Worm (Caenorhabditis elegans): ENCODE results near the gene fbxa-59.
A peak's percentile ranks its signal among the peaks of the same experiment; 100 is the strongest.

The fbxa-59 gene

ce11 chrIII:900134-900533 is 43.1 kb downstream of the fbxa-59 start:
- TF ChIP-seq set-16 (GFP tag; IDR thresholded peaks at IDR 0.05) (peak; percentile 31; the same call in 1 of the 2 replicates), sdz-12 (GFP tag; optimal IDR thresholded peaks at IDR 0.05) (no peak), nhr-10 (tag; optimal IDR thresholded peaks at IDR 0.05) (no peak), Y105C5A.15 (GFP tag; IDR thresholded peaks at IDR 0.05) (0 out of 2 replicates have a peak, but pooled peaks have one; percentile 37), Y75B8A.6 (GFP tag; IDR thresholded peaks at IDR 0.05) (no peak), saeg-2 (GFP tag; IDR thresholded peaks at IDR 0.05) (no peak), F26F4.8 (GFP tag; conservative IDR thresholded peaks at IDR 0.05) (0 out of 2 replicates have a peak, but pooled peaks have one; percentile 19), hif-1 (tag; optimal IDR thresholded peaks at IDR 0.05) (no peak), zag-1 (tag; optimal IDR thresholded peaks at IDR 0.05) (no peak), mdt-29 (GFP tag; IDR thresholded peaks at IDR 0.05) (0 out of 2 replicates have a peak, but pooled peaks have one; percentile 14), ceh-62 (tag; optimal IDR thresholded peaks at IDR 0.05) (no peak), aly-2 (tag; optimal IDR thresholded peaks at IDR 0.05) (no peak), attf-4 (tag; optimal IDR thresholded peaks at IDR 0.05) (no peak), mdl-1 (tag; optimal IDR thresholded peaks at IDR 0.05) (no peak), nhr-237 (tag; optimal IDR thresholded peaks at IDR 0.05) (no peak), lin-38 (GFP tag; IDR thresholded peaks at IDR 0.05) (peak; percentile 61), egl-43 (GFP tag; IDR thresholded peaks at IDR 0.05) (no peak), unc-130 (GFP tag; optimal IDR thresholded peaks at IDR 0.05) (no peak), ZK546.5 (tag; optimal IDR thresholded peaks at IDR 0.05) (no peak), arid-1 (GFP tag; conservative IDR thresholded peaks at IDR 0.05) (0 out of 2 replicates have a peak, but pooled peaks have one; percentile 26), hlh-30 (tag; optimal IDR thresholded peaks at IDR 0.05; ENCODE audit: insufficient read depth) (no peak)

DNA sequence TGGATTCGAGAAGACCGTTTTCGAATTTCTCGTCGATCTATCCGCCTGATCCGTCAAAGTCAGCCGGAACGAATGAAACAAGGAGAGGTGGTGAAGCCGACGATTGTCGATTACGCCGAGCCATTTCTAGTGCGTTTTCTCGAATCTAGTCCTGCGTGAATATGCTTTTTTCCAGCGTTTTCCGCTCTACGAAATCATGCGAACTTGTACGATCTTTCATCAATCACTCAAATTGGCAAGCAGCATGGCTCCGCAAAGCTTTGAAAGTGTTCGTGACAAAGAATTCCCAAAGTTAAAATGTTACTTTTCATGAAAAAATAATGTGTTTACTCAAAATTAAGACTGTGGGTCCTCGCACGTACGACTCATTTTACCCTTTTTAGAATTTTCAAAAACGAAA is 46.4 kb downstream of the fbxa-59 start:
- TF ChIP-seq Y48G9A.11 (GFP tag; IDR thresholded peaks at IDR 0.05) (no peak), unc-62 (GFP tag; optimal IDR thresholded peaks at IDR 0.05 in 1 of 2) (peak in 1 of 2 experiments; percentile 98), unc-62 (tag; optimal IDR thresholded peaks at IDR 0.05) (no peak), T20F7.1 (GFP tag; optimal IDR thresholded peaks at IDR 0.05) (no peak)

- no peak for TF ChIP-seq daf-16 (GFP tag; optimal IDR thresholded peaks at IDR 0.05)
- peak; percentile 13 for TF ChIP-seq daf-16 (tag; optimal IDR thresholded peaks at IDR 0.05)
- no peak for TF ChIP-seq daf-8 (GFP tag; IDR thresholded peaks at IDR 0.05)
Observed at ce11 chrIII:895525-895924, 47.8 kb downstream of the fbxa-59 start, which contains the start of the genes ztf-18 and F23H11.2. Gene ztf-18, minus strand, starts transcription at chrIII:895712. Gene F23H11.2, plus strand, starts transcription at chrIII:895747.

ce11 chrIII:891014-891413 is 52.3 kb downstream of the fbxa-59 start, which contains the start of gene T24C4.10:
Gene T24C4.10, minus strand, starts transcription at chrIII:891243.
- TF ChIP-seq skn-1 (tag; optimal IDR thresholded peaks at IDR 0.05) (no peak), madf-9 (GFP tag; conservative IDR thresholded peaks at IDR 0.05) (no peak), tag-97 (GFP tag; IDR thresholded peaks at IDR 0.05) (no peak), mes-2 (tag; optimal IDR thresholded peaks at IDR 0.05; ENCODE audit: poor library complexity, severe bottlenecking) (no peak), hlh-11 (tag; optimal IDR thresholded peaks at IDR 0.05) (peak; percentile 35), dpl-1 (GFP tag; optimal IDR thresholded peaks at IDR 0.05) (no peak), zfp-3 (GFP tag; conservative IDR thresholded peaks at IDR 0.05) (no peak), pqm-1 (tag; optimal IDR thresholded peaks at IDR 0.05) (peak; percentile 87), cey-2 (tag; optimal IDR thresholded peaks at IDR 0.05; ENCODE audit: borderline replicate concordance, insufficient read depth) (no peak), lim-7 (GFP tag; IDR thresholded peaks at IDR 0.05) (no peak), unc-62 (GFP tag; optimal IDR thresholded peaks at IDR 0.05 in 1 of 2) (no peak), unc-62 (tag; optimal IDR thresholded peaks at IDR 0.05) (no peak), mep-1 (tag; optimal IDR thresholded peaks at IDR 0.05) (no peak), nhr-41 (GFP tag; IDR thresholded peaks at IDR 0.05) (no peak), spr-1 (tag; optimal IDR thresholded peaks at IDR 0.05) (no peak), snpc-1.2 (GFP tag; IDR thresholded peaks at IDR 0.05) (no peak), zip-11 (GFP tag; IDR thresholded peaks at IDR 0.05) (no peak), Y105C5A.15 (GFP tag; IDR thresholded peaks at IDR 0.05) (no peak), R02D3.7 (tag; optimal IDR thresholded peaks at IDR 0.05) (no peak), nhr-28 (tag; optimal IDR thresholded peaks at IDR 0.05) (peak; percentile 45), nhr-77 (tag; optimal IDR thresholded peaks at IDR 0.05) (peak; percentile 36), snpc-4 (tag; optimal IDR thresholded peaks at IDR 0.05) (no peak)

Measured in whole organism, L4 larva.